Worm (Caenorhabditis elegans) whole organism, L1 larva: ENCODE results near the gene sox-4.

ENCODE experiments used
- C34B4.2 ChIP-seq: sonication (generic microtip); optimal IDR thresholded peaks from 2 replicates; lab custom pipeline; 2017; ENCODE audit warnings: mild to moderate bottlenecking, missing genetic modification characterization, missing compliant biosample characterization
- ama-1 ChIP-seq: fragments of 150-350 bp; optimal IDR thresholded peaks from 2 replicates; lab custom pipeline; 2014
- blmp-1 ChIP-seq: fragments of 150-350 bp; optimal IDR thresholded peaks from 2 replicates; lab custom pipeline; 2014; ENCODE audit warnings: missing biosample characterization, missing genetic modification characterization
- ceh-63 ChIP-seq: fragments of 200-800 bp; sonication (Bioruptor generic); optimal IDR thresholded peaks from 2 replicates; lab custom pipeline; 2018; ENCODE audit warnings: mild to moderate bottlenecking, missing genetic modification characterization, missing compliant biosample characterization
- ceh-88 ChIP-seq: fragments of 200-800 bp; sonication (Bioruptor generic); IDR thresholded peaks from 2 replicates; pipeline ENCODE4 v1.3.6; 2022; ENCODE audit warnings: missing genetic modification characterization, missing compliant biosample characterization
- ceh-90 ChIP-seq: sonication (generic microtip); optimal IDR thresholded peaks from 2 replicates; lab custom pipeline; 2016; ENCODE audit warnings: missing genetic modification characterization, missing compliant biosample characterization
- ces-1 ChIP-seq: fragments of 150-350 bp; optimal IDR thresholded peaks from 2 replicates; lab custom pipeline; 2014; ENCODE audit warnings: missing biosample characterization, missing genetic modification reagents, missing genetic modification characterization
- dpl-1 ChIP-seq, 3 experiments: fragments of 150-350 bp in 2 of 3; sonication (generic microtip) in 1 of 3; optimal IDR thresholded peaks; 2 replicates each; lab custom pipeline; 2014 to 2017; ENCODE audit warnings: missing biosample characterization in 3 of 3, missing genetic modification characterization in 3 of 3, missing genetic modification reagents in 3 of 3
- dsc-1 ChIP-seq: sonication (generic microtip); optimal IDR thresholded peaks from 2 replicates; lab custom pipeline; 2016; ENCODE audit warnings: mild to moderate bottlenecking, missing genetic modification characterization, missing compliant biosample characterization
- efl-3 ChIP-seq: fragments of 200-800 bp; sonication (Bioruptor generic); optimal IDR thresholded peaks from 2 replicates; lab custom pipeline; 2018; ENCODE audit warnings: mild to moderate bottlenecking, missing genetic modification characterization, missing compliant biosample characterization
- elt-2 ChIP-seq: sonication (generic microtip); optimal IDR thresholded peaks from 2 replicates; lab custom pipeline; 2016; ENCODE audit warnings: missing genetic modification characterization, mild to moderate bottlenecking, inconsistent platforms, missing compliant biosample characterization, missing genetic modification reagents
- elt-3 ChIP-seq, 6 experiments: fragments of 150-350 bp in 1 of 6; sonication (generic microtip); optimal IDR thresholded peaks; 2 replicates each; lab custom pipeline; 2017 to 2018; ENCODE audit warnings: missing biosample characterization in 6 of 6, missing genetic modification characterization in 6 of 6, inconsistent platforms in 1 of 6
- fkh-10 ChIP-seq: sonication (generic microtip); optimal IDR thresholded peaks from 2 replicates; lab custom pipeline; 2017; ENCODE audit warnings: missing biosample characterization, missing genetic modification reagents, missing genetic modification characterization
- fkh-4 ChIP-seq: sonication (generic microtip); optimal IDR thresholded peaks from 2 replicates; lab custom pipeline; 2016; ENCODE audit warnings: missing compliant biosample characterization, missing genetic modification characterization, borderline replicate concordance
- hlh-17 ChIP-seq: fragments of 200-800 bp; sonication (Bioruptor generic); optimal IDR thresholded peaks from 2 replicates; lab custom pipeline; 2018; ENCODE audit warnings: missing genetic modification characterization, mild to moderate bottlenecking, missing compliant biosample characterization, moderate library complexity, borderline replicate concordance
- irx-1 ChIP-seq: sonication (generic microtip); optimal IDR thresholded peaks from 2 replicates; lab custom pipeline; 2016; ENCODE audit warnings: missing genetic modification characterization, missing compliant biosample characterization
- isw-1 ChIP-seq: fragments of 200-800 bp; sonication (Bioruptor generic); IDR thresholded peaks from 2 replicates; pipeline ENCODE4 v1.3.6; 2022; ENCODE audit warnings: missing genetic modification characterization, missing compliant biosample characterization
- lin-14 ChIP-seq: fragments of 200-800 bp; sonication (Bioruptor generic); optimal IDR thresholded peaks from 2 replicates; lab custom pipeline; 2018; ENCODE audit warnings: mild to moderate bottlenecking, missing genetic modification characterization, moderate library complexity, missing compliant biosample characterization
- lir-3 ChIP-seq: sonication (generic microtip); optimal IDR thresholded peaks from 2 replicates; lab custom pipeline; 2016; ENCODE audit warnings: mild to moderate bottlenecking, missing genetic modification characterization, moderate library complexity, missing compliant biosample characterization; ENCODE audit not compliant: poor library complexity
- mep-1 ChIP-seq: fragments of 150-350 bp; optimal IDR thresholded peaks from 2 replicates; lab custom pipeline; 2014; ENCODE audit warnings: missing biosample characterization, missing genetic modification characterization
- nhr-20 ChIP-seq: sonication (generic microtip); optimal IDR thresholded peaks from 2 replicates; lab custom pipeline; 2016; ENCODE audit warnings: mild to moderate bottlenecking, missing genetic modification characterization, missing compliant biosample characterization
- nhr-28 ChIP-seq: fragments of 150-350 bp; optimal IDR thresholded peaks from 2 replicates; lab custom pipeline; 2014; ENCODE audit warnings: missing biosample characterization, missing genetic modification characterization
- nhr-47 ChIP-seq: sonication (generic microtip); optimal IDR thresholded peaks from 2 replicates; lab custom pipeline; 2016; ENCODE audit warnings: mild to moderate bottlenecking, missing genetic modification characterization, moderate library complexity, missing compliant biosample characterization
- nhr-71 ChIP-seq: sonication (generic microtip); optimal IDR thresholded peaks from 2 replicates; lab custom pipeline; 2016; ENCODE audit warnings: mild to moderate bottlenecking, missing genetic modification characterization, moderate library complexity, missing compliant biosample characterization
- nhr-76 ChIP-seq: sonication (generic microtip); optimal IDR thresholded peaks from 2 replicates; lab custom pipeline; 2017; ENCODE audit warnings: missing biosample characterization, missing genetic modification characterization
- nhr-84 ChIP-seq: sonication (generic microtip); optimal IDR thresholded peaks from 2 replicates; lab custom pipeline; 2017; ENCODE audit warnings: missing biosample characterization, missing genetic modification characterization
- nhr-85 ChIP-seq: sonication (generic microtip); peaks from one replicate; lab custom pipeline; 2016; ENCODE audit warnings: missing genetic modification characterization, inconsistent platforms, missing compliant biosample characterization
- nhr-90 ChIP-seq: sonication (generic microtip); optimal IDR thresholded peaks from 2 replicates; lab custom pipeline; 2016; ENCODE audit warnings: mild to moderate bottlenecking, missing genetic modification characterization, missing compliant biosample characterization; ENCODE audit not compliant: poor library complexity
- pax-3 ChIP-seq: fragments of 200-800 bp; sonication (Bioruptor generic); optimal IDR thresholded peaks from 2 replicates; lab custom pipeline; 2018; ENCODE audit warnings: mild to moderate bottlenecking, missing genetic modification characterization, moderate library complexity, missing compliant biosample characterization
- pqm-1 ChIP-seq: sonication (generic microtip); optimal IDR thresholded peaks from 3 replicates; lab custom pipeline; 2017; ENCODE audit warnings: missing biosample characterization, missing genetic modification characterization
- rnt-1 ChIP-seq: sonication (generic microtip); optimal IDR thresholded peaks from 2 replicates; lab custom pipeline; 2016; ENCODE audit warnings: mild to moderate bottlenecking, missing genetic modification characterization, moderate library complexity, missing compliant biosample characterization
- skn-1 ChIP-seq: fragments of 150-350 bp; optimal IDR thresholded peaks from 2 replicates; lab custom pipeline; 2014; ENCODE audit warnings: missing biosample characterization, missing genetic modification characterization
- snu-23 ChIP-seq: sonication (generic microtip); optimal IDR thresholded peaks from 2 replicates; lab custom pipeline; 2016; ENCODE audit warnings: missing genetic modification characterization, missing compliant biosample characterization
- tbx-2 ChIP-seq: sonication (generic microtip); optimal IDR thresholded peaks from 2 replicates; lab custom pipeline; 2016; ENCODE audit warnings: missing genetic modification characterization, missing compliant biosample characterization
- unc-130 ChIP-seq: fragments of 150-350 bp; optimal IDR thresholded peaks from 2 replicates; lab custom pipeline; 2017; ENCODE audit warnings: missing biosample characterization, missing genetic modification characterization, inconsistent platforms
- unc-30 ChIP-seq: sonication (generic microtip); optimal IDR thresholded peaks from 2 replicates; lab custom pipeline; 2017; ENCODE audit warnings: missing biosample characterization, missing genetic modification characterization
- unc-98 ChIP-seq: fragments of 200-800 bp; sonication (Bioruptor generic); IDR thresholded peaks from 2 replicates; pipeline ENCODE4 v1.3.6; 2022; ENCODE audit warnings: missing genetic modification characterization, missing compliant biosample characterization
- zag-1 ChIP-seq: fragments of 150-350 bp; optimal IDR thresholded peaks from 2 replicates; lab custom pipeline; 2014; ENCODE audit warnings: missing biosample characterization, missing genetic modification characterization
- ztf-11 ChIP-seq, 2 experiments: sonication (generic microtip); optimal IDR thresholded peaks; 2 replicates each; lab custom pipeline; 2016 to 2017; ENCODE audit warnings: missing genetic modification characterization in 2 of 2, missing biosample characterization in 1 of 2, missing compliant biosample characterization in 1 of 2

The sox-4 gene

ce11 chrX:3499867-3500266 lies 8.9 kb downstream of the sox-4 start:
- TF ChIP-seq pqm-1 (tag; lab: Kevin White, UChicago): no peak
- peak; percentile 25 for TF ChIP-seq elt-2 (tag; lab: Kevin White, UChicago)

ce11 chrX:3498953-3499352 lies 9.9 kb downstream of the sox-4 start, which contains the start of gene C12D12.1:
Gene C12D12.1, plus strand, starts transcription at chrX:3499253.
- TF ChIP-seq ceh-90 (tag; lab: Kevin White, UChicago) (no peak), isw-1 (GFP tag; lab: Robert Waterston, UW) (no peak), skn-1 (tag; lab: Kevin White, UChicago) (no peak), ces-1 (no peak), nhr-90 (tag; lab: Kevin White, UChicago) (no peak)

ce11 chrX:3495776-3496175 lies 13.0 kb downstream of the sox-4 start, which contains the start of gene glt-1:
Gene glt-1, plus strand, starts transcription at chrX:3496026.
- no peak for TF ChIP-seq fkh-10 (GFP tag; lab: Kevin White, UChicago)
- peak; percentile 51 for TF ChIP-seq nhr-85 (tag; lab: Kevin White, UChicago)
- TF ChIP-seq ceh-63 (GFP tag; lab: Kevin White, UChicago): no peak
- peak; percentile 20 for TF ChIP-seq nhr-20 (tag; lab: Kevin White, UChicago)
- peak in 5 of 6 experiments; percentile 31 to 88 (median 68) for TF ChIP-seq elt-3 (tag; optimal IDR thresholded peaks at IDR 0.05; lab: Kevin White, UChicago)
- no peak for TF ChIP-seq unc-130 (tag; lab: Kevin White, UChicago)
- no peak for TF ChIP-seq nhr-84 (tag; lab: Kevin White, UChicago)
- TF ChIP-seq nhr-71: peak; percentile 28
- no peak for TF ChIP-seq ama-1
- TF ChIP-seq nhr-47 (tag; lab: Kevin White, UChicago): no peak
- no peak for TF ChIP-seq irx-1 (tag; lab: Kevin White, UChicago)
- TF ChIP-seq pax-3 (tag; lab: Kevin White, UChicago): no peak
- peak; percentile 56 for TF ChIP-seq lin-14
- TF ChIP-seq blmp-1 (tag; lab: Kevin White, UChicago): peak; percentile 61
- peak; percentile 17 for TF ChIP-seq tbx-2 (tag; lab: Kevin White, UChicago)
- no peak for TF ChIP-seq unc-98
- peak; percentile 37 for TF ChIP-seq snu-23 (GFP tag; lab: Kevin White, UChicago)

- TF ChIP-seq unc-98 (no peak), rnt-1 (no peak), ama-1 (no peak), C34B4.2 (tag; lab: Kevin White, UChicago) (no peak), isw-1 (GFP tag; lab: Robert Waterston, UW) (no peak), dsc-1 (no peak), ztf-11 (tag; optimal IDR thresholded peaks at IDR 0.05; lab: Kevin White, UChicago) (no peak), dpl-1 (GFP tag; optimal IDR thresholded peaks at IDR 0.05; lab: Kevin White, UChicago) (no peak), unc-30 (no peak), lir-3 (tag; lab: Kevin White, UChicago) (no peak), fkh-4 (tag; lab: Kevin White, UChicago) (no peak), nhr-28 (no peak), ceh-88 (no peak), efl-3 (GFP tag; lab: Kevin White, UChicago) (no peak), hlh-17 (no peak), mep-1 (tag; lab: Kevin White, UChicago) (no peak), blmp-1 (tag; lab: Kevin White, UChicago) (no peak), nhr-76 (tag; lab: Kevin White, UChicago) (no peak), unc-130 (tag; lab: Kevin White, UChicago) (no peak), zag-1 (no peak)
These were observed 14.2 kb downstream of the sox-4 start for ce11 chrX:3494634-3495033.
